Fruit fly (Drosophila melanogaster) whole organism, embryonic: ENCODE measurements around the gene Tm1.

Experiments
- Bteb2 ChIP-seq: fragments of 200-800 bp; sonication (Bioruptor generic); optimal IDR thresholded peaks from 2 replicates; lab custom pipeline; 2016; ENCODE audit warnings: missing biosample characterization, missing genetic modification characterization
- CG12391 ChIP-seq: fragments of 200-800 bp; sonication (Bioruptor generic); optimal IDR thresholded peaks from 3 replicates; lab custom pipeline; 2018; ENCODE audit warnings: missing biosample characterization, mild to moderate bottlenecking, missing genetic modification characterization, moderate library complexity
- CG12659 ChIP-seq: fragments of 200-800 bp; sonication (Bioruptor generic); optimal IDR thresholded peaks from 3 replicates; lab custom pipeline; 2017; ENCODE audit warnings: mild to moderate bottlenecking, missing biosample characterization, missing genetic modification reagents, missing genetic modification characterization
- CG12769 ChIP-seq: fragments of 200-800 bp; sonication (Bioruptor generic); optimal IDR thresholded peaks from 2 replicates; lab custom pipeline; 2019; ENCODE audit warnings: missing biosample characterization, mild to moderate bottlenecking, missing genetic modification characterization, moderate library complexity
- CG12942 ChIP-seq: fragments of 200-800 bp; sonication (Bioruptor generic); optimal IDR thresholded peaks from 3 replicates; lab custom pipeline; 2016; ENCODE audit warnings: missing biosample characterization, missing genetic modification characterization
- CG1603 ChIP-seq: fragments of 200-800 bp; sonication (Bioruptor generic); optimal IDR thresholded peaks from 2 replicates; lab custom pipeline; 2019; ENCODE audit warnings: missing biosample characterization, mild to moderate bottlenecking, missing genetic modification characterization, moderate library complexity
- CG18262 ChIP-seq: fragments of 200-800 bp; optimal IDR thresholded peaks from 3 replicates; lab custom pipeline; 2019; ENCODE audit warnings: missing biosample characterization, mild to moderate bottlenecking, missing genetic modification characterization, moderate library complexity
- CG2116 ChIP-seq: fragments of 200-800 bp; sonication (Bioruptor generic); optimal IDR thresholded peaks from 3 replicates; lab custom pipeline; 2018; ENCODE audit warnings: missing biosample characterization, mild to moderate bottlenecking, missing genetic modification characterization
- CG33213 ChIP-seq: fragments of 200-800 bp; sonication (Bioruptor generic); optimal IDR thresholded peaks from 3 replicates; lab custom pipeline; 2016; ENCODE audit warnings: missing biosample characterization, missing genetic modification characterization
- CG4282 ChIP-seq: fragments of 200-800 bp; sonication (Bioruptor generic); optimal IDR thresholded peaks from 2 replicates; lab custom pipeline; 2016; ENCODE audit warnings: missing biosample characterization, missing genetic modification characterization
- CG4404 ChIP-seq: fragments of 200-800 bp; sonication (Bioruptor generic); IDR thresholded peaks from 2 replicates; pipeline ENCODE4 v1.3.6; 2022; ENCODE audit warnings: missing biosample characterization, missing genetic modification characterization
- CG5245 ChIP-seq: fragments of 200-800 bp; sonication (Bioruptor generic); optimal IDR thresholded peaks from 3 replicates; lab custom pipeline; 2016; ENCODE audit warnings: missing biosample characterization, missing genetic modification characterization
- CG5953 ChIP-seq: fragments of 200-800 bp; sonication (Bioruptor generic); IDR thresholded peaks from 2 replicates; pipeline ENCODE4 v1.3.6; 2022; ENCODE audit warnings: missing biosample characterization, missing genetic modification characterization
- CG6854 ChIP-seq: fragments of 200-800 bp; sonication (Bioruptor generic); optimal IDR thresholded peaks from 3 replicates; lab custom pipeline; 2017; ENCODE audit warnings: missing biosample characterization, mild to moderate bottlenecking, missing genetic modification characterization
- CG7928 ChIP-seq: fragments of 200-800 bp; sonication (Bioruptor generic); optimal IDR thresholded peaks from 2 replicates; lab custom pipeline; 2017; ENCODE audit warnings: missing biosample characterization, mild to moderate bottlenecking, missing genetic modification characterization
- Camta ChIP-seq: fragments of 200-800 bp; sonication (Bioruptor generic); optimal IDR thresholded peaks from 2 replicates; lab custom pipeline; 2016; ENCODE audit warnings: missing biosample characterization, missing genetic modification characterization
- D19B ChIP-seq: fragments of 200-800 bp; sonication (Bioruptor generic); optimal IDR thresholded peaks from 2 replicates; lab custom pipeline; 2017; ENCODE audit warnings: missing biosample characterization, mild to moderate bottlenecking, missing genetic modification characterization
- Eip74EF ChIP-seq, 2 experiments: fragments of 200-800 bp in 1 of 2; fragments of >200 bp in 1 of 2; sonication (Bioruptor generic) in 1 of 2; optimal IDR thresholded peaks; 2 replicates each; lab custom pipeline; 2017 to 2019; ENCODE audit warnings: missing biosample characterization in 2 of 2, missing genetic modification characterization in 2 of 2, mild to moderate bottlenecking in 1 of 2, moderate library complexity in 1 of 2
- Gug ChIP-seq: fragments of 200-800 bp; sonication (Bioruptor generic); IDR thresholded peaks from 4 replicates; pipeline ENCODE4 v1.3.6; 2022; ENCODE audit warnings: missing biosample characterization, missing genetic modification characterization
- H15 ChIP-seq: fragments of 200-800 bp; sonication (Bioruptor generic); IDR thresholded peaks from 3 replicates; pipeline ENCODE4 v1.3.6; 2022; ENCODE audit warnings: missing biosample characterization, missing genetic modification characterization
- Myb ChIP-seq: fragments of 200-800 bp; sonication (Bioruptor generic); optimal IDR thresholded peaks from 2 replicates; lab custom pipeline; 2016; ENCODE audit warnings: missing biosample characterization, missing genetic modification characterization
- Xrp1 ChIP-seq: fragments of 200-800 bp; sonication (Bioruptor generic); IDR thresholded peaks from 2 replicates; pipeline ENCODE4 v1.3.6; 2022; ENCODE audit warnings: missing biosample characterization, missing genetic modification characterization
- YL-1 ChIP-seq: fragments of 200-800 bp; sonication (Bioruptor generic); optimal IDR thresholded peaks from 3 replicates; lab custom pipeline; 2017; ENCODE audit warnings: missing biosample characterization, mild to moderate bottlenecking, missing genetic modification characterization
- ac ChIP-seq: fragments of 200-800 bp; sonication (Bioruptor generic); optimal IDR thresholded peaks from 3 replicates; lab custom pipeline; 2017; ENCODE audit warnings: missing biosample characterization, mild to moderate bottlenecking, missing genetic modification characterization
- amos ChIP-seq: fragments of 200-800 bp; sonication (Bioruptor generic); IDR thresholded peaks from 2 replicates; pipeline ENCODE4 v1.3.6; 2022; ENCODE audit warnings: missing biosample characterization, missing genetic modification characterization; ENCODE audit not compliant: partially characterized antibody
- aop ChIP-seq: fragments of 200-800 bp; sonication (Bioruptor generic); IDR thresholded peaks from 2 replicates; pipeline ENCODE4 v1.3.6; 2022; ENCODE audit warnings: missing biosample characterization, missing genetic modification characterization
- ara ChIP-seq: fragments of 200-800 bp; sonication (Bioruptor generic); IDR thresholded peaks from 2 replicates; pipeline ENCODE4 v1.3.6; 2022; ENCODE audit warnings: missing biosample characterization, missing genetic modification characterization
- bigmax ChIP-seq: fragments of 200-800 bp; sonication (Bioruptor generic); optimal IDR thresholded peaks from 2 replicates; lab custom pipeline; 2018; ENCODE audit warnings: missing biosample characterization, mild to moderate bottlenecking, missing genetic modification characterization
- bsh ChIP-seq, 2 experiments: fragments of 200-800 bp; sonication (Bioruptor generic); optimal IDR thresholded peaks; 2 replicates each; lab custom pipeline; 2017 to 2018; ENCODE audit warnings: mild to moderate bottlenecking in 2 of 2, missing biosample characterization in 2 of 2, missing genetic modification characterization in 2 of 2, moderate library complexity in 1 of 2
- dpn ChIP-seq, 2 experiments: fragments of 200-800 bp; sonication (Bioruptor generic); optimal IDR thresholded peaks; 3 replicates each; lab custom pipeline; 2016; ENCODE audit warnings: missing biosample characterization in 2 of 2, missing genetic modification characterization in 2 of 2
- dysf ChIP-seq: fragments of 200-800 bp; sonication (Bioruptor generic); IDR thresholded peaks from 3 replicates; pipeline ENCODE4 v1.3.6; 2022; ENCODE audit warnings: missing biosample characterization, missing genetic modification characterization
- en ChIP-seq: fragments of 200-800 bp; sonication (Bioruptor generic); optimal IDR thresholded peaks from 2 replicates; lab custom pipeline; 2016; ENCODE audit warnings: missing biosample characterization, missing genetic modification characterization
- gcm ChIP-seq: fragments of 200-800 bp; sonication (Bioruptor generic); optimal IDR thresholded peaks from 2 replicates; lab custom pipeline; 2019; ENCODE audit warnings: missing biosample characterization, mild to moderate bottlenecking, missing genetic modification characterization, moderate library complexity
- grn ChIP-seq: fragments of 200-800 bp; sonication (Bioruptor generic); optimal IDR thresholded peaks from 3 replicates; lab custom pipeline; 2017; ENCODE audit warnings: missing biosample characterization, missing genetic modification characterization
- gt ChIP-seq: fragments of 200-800 bp; sonication (Bioruptor generic); IDR thresholded peaks from 2 replicates; pipeline ENCODE4 v1.3.6; 2022; ENCODE audit warnings: missing biosample characterization, missing genetic modification characterization
- hbn ChIP-seq: fragments of 200-800 bp; sonication (Bioruptor generic); IDR thresholded peaks from 2 replicates; pipeline ENCODE4 v1.3.6; 2022; ENCODE audit warnings: missing biosample characterization, missing genetic modification characterization; ENCODE audit not compliant: partially characterized antibody
- hth ChIP-seq: fragments of >200 bp; optimal IDR thresholded peaks from 2 replicates; lab custom pipeline; 2017; ENCODE audit warnings: inconsistent platforms
- kni ChIP-seq: fragments of 200-800 bp; sonication (Bioruptor generic); optimal IDR thresholded peaks from 3 replicates; lab custom pipeline; 2017; ENCODE audit warnings: mild to moderate bottlenecking, missing biosample characterization, missing genetic modification reagents, missing genetic modification characterization
- knrl ChIP-seq: fragments of 200-800 bp; sonication (Bioruptor generic); IDR thresholded peaks from 3 replicates; pipeline ENCODE4 v1.3.6; 2022; ENCODE audit warnings: missing biosample characterization, missing genetic modification characterization; ENCODE audit not compliant: partially characterized antibody
- mld ChIP-seq: fragments of 200-800 bp; sonication (Bioruptor generic); IDR thresholded peaks from 3 replicates; pipeline ENCODE4 v1.3.6; 2022; ENCODE audit warnings: missing biosample characterization, missing genetic modification characterization; ENCODE audit not compliant: partially characterized antibody
- nmo ChIP-seq: fragments of 200-800 bp; sonication (Bioruptor generic); optimal IDR thresholded peaks from 2 replicates; lab custom pipeline; 2018; ENCODE audit warnings: missing biosample characterization, mild to moderate bottlenecking, missing genetic modification characterization, moderate library complexity
- odd ChIP-seq: fragments of 200-800 bp; sonication (Bioruptor generic); optimal IDR thresholded peaks from 2 replicates; lab custom pipeline; 2017; ENCODE audit warnings: missing biosample characterization, mild to moderate bottlenecking, missing genetic modification characterization
- pita ChIP-seq: fragments of 200-800 bp; sonication (Bioruptor generic); optimal IDR thresholded peaks from 2 replicates; lab custom pipeline; 2017; ENCODE audit warnings: missing biosample characterization, mild to moderate bottlenecking, missing genetic modification characterization
- psq ChIP-seq: fragments of 200-800 bp; sonication (Bioruptor generic); optimal IDR thresholded peaks from 2 replicates; lab custom pipeline; 2017; ENCODE audit warnings: missing biosample characterization, missing genetic modification characterization
- pum ChIP-seq: fragments of 200-800 bp; sonication (Bioruptor generic); optimal IDR thresholded peaks from 2 replicates; lab custom pipeline; 2016; ENCODE audit warnings: missing biosample characterization, missing genetic modification characterization
- run ChIP-seq: fragments of 200-800 bp; sonication (Bioruptor generic); optimal IDR thresholded peaks from 3 replicates; lab custom pipeline; 2018; ENCODE audit warnings: missing biosample characterization, mild to moderate bottlenecking, missing genetic modification characterization
- trem ChIP-seq: fragments of 200-800 bp; optimal IDR thresholded peaks from 3 replicates; lab custom pipeline; 2019; ENCODE audit warnings: missing biosample characterization, mild to moderate bottlenecking, missing genetic modification characterization, moderate library complexity
- twi ChIP-seq: fragments of 200-800 bp; optimal IDR thresholded peaks from 2 replicates; lab custom pipeline; 2019; ENCODE audit warnings: missing biosample characterization, mild to moderate bottlenecking, missing genetic modification characterization, moderate library complexity

Tm1 gene

dm6 chr3R:15342926-15343685 is 65.1 kb downstream of the Tm1 start, which contains the start of gene Nagk (continued):
- TF ChIP-seq Bteb2 (peak; percentile 50), ac (no peak), Gug (GFP tag; lab: Robert Waterston, UW) (peak; percentile 59; the same call in 2 of the 4 replicates), CG18262 (tag; lab: Kevin White, UChicago) (peak; percentile 82), bsh (GFP tag; optimal IDR thresholded peaks at IDR 0.05; lab: Kevin White, UChicago) (peak; percentile 24 to 41), CG12769 (tag; lab: Kevin White, UChicago) (no peak), YL-1 (GFP tag; lab: Kevin White, UChicago) (peak; percentile 16), dpn (GFP tag; optimal IDR thresholded peaks at IDR 0.05; lab: Kevin White, UChicago) (peak; percentile 46 to 68), CG4282 (GFP tag; lab: Kevin White, UChicago) (no peak), CG5953 (0 out of 2 replicates have a peak, but pooled peaks have one; percentile 40), twi (tag; lab: Kevin White, UChicago) (no peak), H15 (GFP tag; lab: Robert Waterston, UW) (peak; percentile 5; the same call in 1 of the 3 replicates), run (tag; lab: Kevin White, UChicago) (no peak), odd (GFP tag; lab: Kevin White, UChicago) (peak; percentile 68), grn (GFP tag; lab: Kevin White, UChicago) (no peak), mld (GFP tag; lab: Robert Waterston, UW) (no peak; the same call in 2 of the 3 replicates), dysf (GFP tag; lab: Robert Waterston, UW) (peak; percentile 34; the same call in 2 of the 3 replicates), kni (no peak), CG5245 (GFP tag; lab: Kevin White, UChicago) (peak; percentile 16), CG6854 (GFP tag; lab: Kevin White, UChicago) (peak; percentile 45), CG12391 (peak; percentile 77), CG12942 (GFP tag; lab: Kevin White, UChicago) (peak; percentile 12), knrl (GFP tag; lab: Robert Waterston, UW) (no peak; the same call in 2 of the 3 replicates), nmo (GFP tag; lab: Kevin White, UChicago) (peak; percentile 82), D19B (peak; percentile 96), amos (peak; percentile 40; the same call in 1 of the 2 replicates), pum (GFP tag; lab: Kevin White, UChicago) (peak; percentile 42), pita (GFP tag; lab: Kevin White, UChicago) (no peak), hbn (GFP tag; lab: Robert Waterston, UW) (no peak), en (GFP tag; lab: Kevin White, UChicago) (no peak), Xrp1 (0 out of 2 replicates have a peak, but pooled peaks have one; percentile 25), aop (GFP tag; lab: Robert Waterston, UW) (0 out of 2 replicates have a peak, but pooled peaks have one; percentile 24), CG1603 (tag; lab: Kevin White, UChicago) (peak; percentile 48), trem (tag; lab: Kevin White, UChicago) (peak; percentile 14), CG33213 (GFP tag; lab: Kevin White, UChicago) (peak; percentile 29), psq (GFP tag; lab: Kevin White, UChicago) (no peak), Myb (GFP tag; lab: Kevin White, UChicago) (peak; percentile 33), gcm (GFP tag; lab: Kevin White, UChicago) (peak; percentile 92), Eip74EF (GFP tag; optimal IDR thresholded peaks at IDR 0.05; lab: Kevin White, UChicago) (peak in 1 of 2 experiments; percentile 79), CG12659 (GFP tag; lab: Kevin White, UChicago) (peak; percentile 66), ara (GFP tag; lab: Robert Waterston, UW) (no peak), CG7928 (GFP tag; lab: Kevin White, UChicago) (no peak), Camta (GFP tag; lab: Kevin White, UChicago) (peak; percentile 40), CG2116 (GFP tag; lab: Kevin White, UChicago) (peak; percentile 64), bigmax (no peak), hth (lab: Kevin White, UChicago) (no peak), gt (GFP tag; lab: Robert Waterston, UW) (no peak), CG4404 (GFP tag; lab: Robert Waterston, UW) (no peak)
